Worm (Caenorhabditis elegans) whole organism, young adult: ENCODE results near the gene F31D5.2.
"Not testable (repeated sequence)": the region's sequence is repeated elsewhere in the genome, so short reads cannot be mapped to it uniquely, and the experiment has no call there.

Source experiments
- B0261.1 ChIP-seq: sonication (generic microtip); optimal IDR thresholded peaks from 2 replicates; lab custom pipeline; 2016; ENCODE audit warnings: mild to moderate bottlenecking, missing genetic modification characterization, moderate library complexity, missing compliant biosample characterization
- B0336.3 ChIP-seq: fragments of 200-800 bp; sonication (Bioruptor generic); IDR thresholded peaks from 2 replicates; pipeline ENCODE4 v1.3.6; 2022; ENCODE audit warnings: missing genetic modification characterization, missing compliant biosample characterization
- F22D6.2 ChIP-seq: sonication (generic microtip); optimal IDR thresholded peaks from 2 replicates; lab custom pipeline; 2016; ENCODE audit warnings: mild to moderate bottlenecking, missing genetic modification characterization, missing compliant biosample characterization
- F55B11.4 ChIP-seq: sonication (generic microtip); optimal IDR thresholded peaks from 2 replicates; lab custom pipeline; 2016; ENCODE audit warnings: missing compliant biosample characterization, missing genetic modification characterization, borderline replicate concordance; ENCODE audit not compliant: insufficient read depth
- K12H6.12 ChIP-seq: fragments of 200-800 bp; sonication (Bioruptor generic); optimal IDR thresholded peaks from 2 replicates; lab custom pipeline; 2018; ENCODE audit warnings: mild to moderate bottlenecking, missing genetic modification characterization, missing compliant biosample characterization
- aptf-3 ChIP-seq: fragments of 200-800 bp; sonication (Bioruptor generic); IDR thresholded peaks from 2 replicates; pipeline ENCODE4 v1.3.6; 2022; ENCODE audit warnings: missing genetic modification characterization, missing compliant biosample characterization
- athp-1 ChIP-seq: sonication (generic microtip); optimal IDR thresholded peaks from 2 replicates; lab custom pipeline; 2017; ENCODE audit warnings: mild to moderate bottlenecking, missing genetic modification characterization, missing compliant biosample characterization
- attf-3 ChIP-seq: fragments of 200-800 bp; sonication (Bioruptor generic); conservative IDR thresholded peaks from 2 replicates; pipeline ENCODE4 v1.3.6; 2022; ENCODE audit warnings: missing genetic modification reagents, missing genetic modification characterization, missing compliant biosample characterization
- cebp-1 ChIP-seq, 2 experiments: fragments of 200-800 bp in 1 of 2; sonication (Bioruptor generic) in 1 of 2; sonication (generic microtip) in 1 of 2; IDR thresholded peaks in 1 of 2; optimal IDR thresholded peaks in 1 of 2; 2 replicates each; pipeline versions ENCODE4 v1.3.6 to Lab custom; 2017 to 2022; ENCODE audit warnings: missing compliant biosample characterization in 2 of 2, missing genetic modification characterization in 2 of 2, mild to moderate bottlenecking in 1 of 2, missing genetic modification reagents in 1 of 2, moderate library complexity in 1 of 2
- ceh-100 ChIP-seq: fragments of 200-800 bp; sonication (Bioruptor generic); IDR thresholded peaks from 2 replicates; pipeline ENCODE4 v1.3.6; 2022; ENCODE audit warnings: missing genetic modification reagents, missing genetic modification characterization, missing compliant biosample characterization
- chd-7 ChIP-seq: sonication (generic microtip); optimal IDR thresholded peaks from 2 replicates; lab custom pipeline; 2016; ENCODE audit warnings: mild to moderate bottlenecking, missing genetic modification characterization, moderate library complexity, missing compliant biosample characterization
- dox-1 ChIP-seq: fragments of 200-800 bp; sonication (Bioruptor generic); IDR thresholded peaks from 2 replicates; pipeline ENCODE4 v1.3.6; 2022; ENCODE audit warnings: missing genetic modification reagents, missing genetic modification characterization, missing compliant biosample characterization
- dpl-1 ChIP-seq: fragments of 150-350 bp; optimal IDR thresholded peaks from 2 replicates; lab custom pipeline; 2014; ENCODE audit warnings: missing biosample characterization, missing genetic modification reagents, missing genetic modification characterization
- ekl-4 ChIP-seq: fragments of 200-800 bp; sonication (Bioruptor generic); IDR thresholded peaks from 2 replicates; pipeline ENCODE4 v1.3.6; 2022; ENCODE audit warnings: missing genetic modification reagents, missing genetic modification characterization, missing compliant biosample characterization
- ets-4 ChIP-seq: fragments of 200-800 bp; sonication (Bioruptor generic); optimal IDR thresholded peaks from 2 replicates; lab custom pipeline; 2018; ENCODE audit warnings: mild to moderate bottlenecking, missing genetic modification characterization, missing compliant biosample characterization
- fkh-3 ChIP-seq: sonication (generic microtip); optimal IDR thresholded peaks from 2 replicates; lab custom pipeline; 2016; ENCODE audit warnings: mild to moderate bottlenecking, missing genetic modification characterization, missing compliant biosample characterization
- gei-17 ChIP-seq: fragments of 200-800 bp; sonication (Bioruptor generic); optimal IDR thresholded peaks from 2 replicates; lab custom pipeline; 2018; ENCODE audit warnings: mild to moderate bottlenecking, missing genetic modification characterization, missing compliant biosample characterization
- him-1 ChIP-seq: sonication (generic microtip); optimal IDR thresholded peaks from 2 replicates; lab custom pipeline; 2016; ENCODE audit warnings: missing genotype, missing genetic modification reagents, missing genetic modification characterization, missing compliant biosample characterization
- hlh-12 ChIP-seq: sonication (generic microtip); optimal IDR thresholded peaks from 2 replicates; lab custom pipeline; 2016; ENCODE audit warnings: missing genetic modification characterization, missing compliant biosample characterization
- let-526 ChIP-seq: fragments of 200-800 bp; sonication (Bioruptor generic); IDR thresholded peaks from 2 replicates; pipeline ENCODE4 v1.3.6; 2022; ENCODE audit warnings: missing genetic modification reagents, missing genetic modification characterization, missing compliant biosample characterization
- lin-40 ChIP-seq: sonication (generic microtip); optimal IDR thresholded peaks from 2 replicates; lab custom pipeline; 2016; ENCODE audit warnings: missing genetic modification characterization, mild to moderate bottlenecking, missing compliant biosample characterization, missing genotype, missing genetic modification reagents
- lin-54 ChIP-seq: fragments of 200-800 bp; sonication (Bioruptor generic); optimal IDR thresholded peaks from 2 replicates; lab custom pipeline; 2018; ENCODE audit warnings: mild to moderate bottlenecking, missing genetic modification characterization, missing compliant biosample characterization
- mxl-1 ChIP-seq: sonication (generic microtip); optimal IDR thresholded peaks from 2 replicates; lab custom pipeline; 2016; ENCODE audit warnings: missing genetic modification characterization, missing compliant biosample characterization
- nfya-2 ChIP-seq: fragments of 200-800 bp; sonication (Bioruptor generic); IDR thresholded peaks from 2 replicates; pipeline ENCODE4 v1.3.6; 2022; ENCODE audit warnings: missing genetic modification reagents, missing genetic modification characterization, missing compliant biosample characterization
- nfyb-1 ChIP-seq: fragments of 200-800 bp; sonication (Bioruptor generic); IDR thresholded peaks from 2 replicates; pipeline ENCODE4 v1.3.6; 2022; ENCODE audit warnings: missing genetic modification reagents, missing genetic modification characterization, missing compliant biosample characterization
- nhr-120 ChIP-seq: fragments of 200-800 bp; sonication (Bioruptor generic); IDR thresholded peaks from 2 replicates; pipeline ENCODE4 v1.3.6; 2022; ENCODE audit warnings: missing genetic modification characterization, missing compliant biosample characterization
- nhr-27 ChIP-seq: fragments of 200-800 bp; sonication (Bioruptor generic); optimal IDR thresholded peaks from 2 replicates; lab custom pipeline; 2018; ENCODE audit warnings: mild to moderate bottlenecking, missing genetic modification characterization, moderate library complexity, missing compliant biosample characterization
- pbrm-1 ChIP-seq: fragments of 200-800 bp; sonication (Bioruptor generic); IDR thresholded peaks from 2 replicates; pipeline ENCODE4 v1.3.6; 2022; ENCODE audit warnings: missing genetic modification reagents, missing genetic modification characterization, missing compliant biosample characterization
- pha-4 ChIP-seq: fragments of 150-350 bp; sonication (generic microtip); optimal IDR thresholded peaks from 2 replicates; lab custom pipeline; 2014; ENCODE audit warnings: missing biosample characterization, missing genetic modification reagents, missing genetic modification characterization
- rcor-1 ChIP-seq: fragments of 200-800 bp; sonication (Bioruptor generic); IDR thresholded peaks from 2 replicates; pipeline ENCODE4 v1.3.6; 2022; ENCODE audit warnings: missing genetic modification reagents, missing genetic modification characterization, missing compliant biosample characterization
- sea-2 ChIP-seq: fragments of 200-800 bp; sonication (Bioruptor generic); IDR thresholded peaks from 2 replicates; pipeline ENCODE4 v1.3.6; 2022; ENCODE audit warnings: missing genetic modification characterization, missing compliant biosample characterization
- snpc-3.4 ChIP-seq: sonication (generic microtip); optimal IDR thresholded peaks from 2 replicates; lab custom pipeline; 2017; ENCODE audit warnings: missing genetic modification characterization, mild to moderate bottlenecking, missing compliant biosample characterization, antibody characterized with exemption, moderate library complexity, missing genotype, missing genetic modification reagents
- somi-1 ChIP-seq: fragments of 200-800 bp; sonication (Bioruptor generic); optimal IDR thresholded peaks from 2 replicates; lab custom pipeline; 2018; ENCODE audit warnings: mild to moderate bottlenecking, missing genetic modification characterization, missing compliant biosample characterization
- zfh-2 ChIP-seq: fragments of 200-800 bp; sonication (Bioruptor generic); conservative IDR thresholded peaks from 2 replicates; pipeline ENCODE4 v1.3.6; 2022; ENCODE audit warnings: missing genetic modification reagents, missing genetic modification characterization, missing compliant biosample characterization
- ztf-26 ChIP-seq: sonication (generic microtip); optimal IDR thresholded peaks from 2 replicates; lab custom pipeline; 2017; ENCODE audit warnings: missing genetic modification characterization, missing compliant biosample characterization
- ztf-28 ChIP-seq: fragments of 200-800 bp; sonication (Bioruptor generic); IDR thresholded peaks from 2 replicates; pipeline ENCODE4 v1.3.6; 2022; ENCODE audit warnings: missing genetic modification reagents, missing genetic modification characterization, missing compliant biosample characterization

F31D5.2 gene

DNA sequence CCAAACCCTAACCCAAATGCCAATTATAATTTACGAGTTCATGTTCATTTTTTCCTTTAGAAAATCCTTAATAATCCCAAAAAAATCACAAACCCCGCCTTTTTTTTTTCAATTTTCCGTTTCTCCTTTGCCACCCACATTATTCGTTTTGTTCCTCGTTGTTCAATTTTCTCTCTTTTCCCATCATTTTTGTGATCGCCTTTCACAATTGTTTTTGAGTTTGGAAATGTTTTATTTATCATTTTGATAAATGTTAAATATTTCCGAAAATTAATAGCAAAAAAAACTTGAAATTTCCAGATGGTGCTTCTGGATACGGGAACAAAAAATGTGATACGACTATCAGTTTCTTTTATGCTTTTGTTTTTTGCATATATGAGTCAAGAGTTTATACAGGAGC is at the start of gene F31D5.2:
Gene F31D5.2 (plus strand): TSS at position 301 of the 400 bp plus-strand sequence.
- TF ChIP-seq lin-54 (GFP tag; lab: Kevin White, UChicago) (no peak), him-1 (no peak), attf-3 (GFP tag; lab: Robert Waterston, UW) (no peak), nhr-120 (GFP tag; lab: Robert Waterston, UW) (no peak), ceh-100 (GFP tag; lab: Robert Waterston, UW) (no peak), ets-4 (GFP tag; lab: Kevin White, UChicago) (no peak), chd-7 (no peak), let-526 (GFP tag; lab: Robert Waterston, UW) (no peak), nhr-27 (no peak), B0261.1 (tag; lab: Kevin White, UChicago) (no peak)

DNA sequence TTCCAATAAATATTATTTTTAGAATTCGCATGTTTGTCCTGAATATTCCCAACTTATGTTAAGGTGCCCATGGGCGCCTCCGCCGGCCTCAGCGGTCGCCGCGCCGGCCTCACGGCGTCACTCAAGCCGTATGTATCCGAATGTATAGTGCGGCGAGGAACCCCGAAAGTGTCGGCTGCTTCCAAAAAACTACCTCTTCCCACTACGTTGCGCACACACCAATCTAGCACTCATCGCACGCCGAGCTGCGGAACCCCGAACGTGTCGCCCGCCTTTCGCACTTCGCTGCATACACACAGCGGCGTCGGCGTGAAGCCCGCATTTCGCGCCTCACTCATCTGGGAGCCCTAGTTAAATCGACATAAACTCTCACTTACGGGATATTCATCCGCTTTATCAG is 47.6 kb upstream of the F31D5.2 start:
- TF ChIP-seq F22D6.2 (tag; lab: Kevin White, UChicago) = no peak
- TF ChIP-seq dpl-1 (GFP tag; lab: Kevin White, UChicago) = no peak
- TF ChIP-seq ekl-4 = 0 out of 2 replicates have a peak, but pooled peaks have one; percentile 23
- TF ChIP-seq hlh-12 (tag; lab: Kevin White, UChicago) = no peak
- 0 out of 2 replicates have a peak, but pooled peaks have one; percentile 31 for TF ChIP-seq dox-1 (GFP tag; lab: Robert Waterston, UW)
- no peak for TF ChIP-seq K12H6.12 (tag; lab: Kevin White, UChicago)
- peak; percentile 83 for TF ChIP-seq zfh-2 (GFP tag; lab: Robert Waterston, UW)

DNA sequence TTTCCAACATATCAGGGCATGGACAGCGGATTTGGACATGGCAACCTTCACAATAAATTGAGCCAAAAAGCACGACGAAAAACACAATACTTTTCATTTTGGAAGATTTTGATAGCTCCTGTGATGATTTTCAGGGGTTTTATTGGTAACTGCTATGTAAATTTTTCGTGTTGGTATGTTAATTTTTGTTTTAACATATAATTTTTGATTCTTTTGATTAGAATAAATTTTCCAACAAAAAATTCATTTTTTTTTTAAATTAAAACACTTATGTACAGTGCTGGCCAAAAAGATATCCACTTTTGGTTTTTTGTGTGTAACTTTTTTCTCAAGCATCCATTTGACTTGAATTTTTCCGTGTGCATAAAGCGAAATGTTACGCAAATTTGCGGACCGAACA is 47.0 kb upstream of the F31D5.2 start, which contains the start of gene R03H10.4:
Gene R03H10.4 (minus strand): TSS at position 101 of the 400 bp plus-strand sequence.
- TF ChIP-seq snpc-3.4 (tag; lab: Kevin White, UChicago); ceh-100 (GFP tag; lab: Robert Waterston, UW); fkh-3 (tag; lab: Kevin White, UChicago): not testable (repeated sequence)

DNA sequence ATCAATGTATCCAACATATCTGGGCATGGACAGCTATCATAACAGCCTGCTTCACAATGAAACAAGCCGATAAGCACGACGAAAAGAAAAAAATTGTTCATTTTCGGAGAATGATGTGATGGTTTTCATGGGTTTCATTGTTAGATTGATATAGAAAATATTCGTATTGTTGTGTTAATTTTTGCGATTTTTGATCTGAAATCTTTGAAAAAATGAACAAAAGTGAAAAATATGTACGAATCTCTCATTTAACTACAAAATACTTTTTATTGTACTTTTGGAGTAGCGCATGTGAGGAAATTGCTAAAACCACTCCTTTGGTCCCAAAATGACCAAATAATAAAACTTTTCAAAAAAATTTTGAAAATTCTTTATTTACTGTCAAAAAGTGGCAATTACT is 44.9 kb upstream of the F31D5.2 start, which contains the start of gene R03H10.5:
Gene R03H10.5 (minus strand): TSS at position 101 of the 400 bp plus-strand sequence.
- TF ChIP-seq aptf-3 (GFP tag; lab: Robert Waterston, UW) (no peak), nfya-2 (GFP tag; lab: Robert Waterston, UW) (no peak), gei-17 (no peak), chd-7 (no peak), rcor-1 (GFP tag; lab: Robert Waterston, UW) (no peak), ztf-26 (tag; lab: Kevin White, UChicago) (no peak), sea-2 (GFP tag; lab: Robert Waterston, UW) (no peak), K12H6.12 (tag; lab: Kevin White, UChicago) (no peak), athp-1 (tag; lab: Kevin White, UChicago) (no peak), B0336.3 (GFP tag; lab: Robert Waterston, UW) (no peak), nfyb-1 (GFP tag; lab: Robert Waterston, UW) (no peak), somi-1 (GFP tag; lab: Kevin White, UChicago) (no peak), mxl-1 (no peak), pha-4 (no peak), lin-40 (tag; lab: Kevin White, UChicago) (no peak), pbrm-1 (GFP tag; lab: Robert Waterston, UW) (no peak), ztf-28 (no peak), cebp-1 (GFP tag; IDR thresholded peaks at IDR 0.05; lab: Robert Waterston, UW) (no peak), cebp-1 (tag; optimal IDR thresholded peaks at IDR 0.05; lab: Kevin White, UChicago) (no peak), F55B11.4 (no peak)
